Worm (Caenorhabditis elegans): ENCODE measurements around the gene ins-5.

- TF ChIP-seq T22C8.4 (GFP tag; IDR thresholded peaks at IDR 0.05) (no peak), tab-1 (GFP tag; IDR thresholded peaks at IDR 0.05) (no peak), ztf-23 (GFP tag; IDR thresholded peaks at IDR 0.05) (no peak), ztf-29 (GFP tag; IDR thresholded peaks at IDR 0.05) (no peak)
These were observed 46.7 kb upstream of the ins-5 start for ce11 chrII:5950657-5951056.

Data from whole organism, midembryonic.